Worm (Caenorhabditis elegans) whole organism, L1 larva: ENCODE results near the gene ZK637.15.

Experiments
- C34B4.2 ChIP-seq: sonication (generic microtip); optimal IDR thresholded peaks from 2 replicates; lab custom pipeline; 2017; ENCODE audit warnings: mild to moderate bottlenecking, missing genetic modification characterization, missing compliant biosample characterization
- ama-1 ChIP-seq: fragments of 150-350 bp; optimal IDR thresholded peaks from 2 replicates; lab custom pipeline; 2014
- ceh-82 ChIP-seq, 3 experiments: fragments of 150-350 bp in 1 of 3; sonication (generic microtip) in 2 of 3; optimal IDR thresholded peaks; 2 replicates each; lab custom pipeline; 2014 to 2017; ENCODE audit warnings: missing biosample characterization in 3 of 3, missing genetic modification characterization in 3 of 3
- ceh-90 ChIP-seq: sonication (generic microtip); optimal IDR thresholded peaks from 2 replicates; lab custom pipeline; 2016; ENCODE audit warnings: missing genetic modification characterization, missing compliant biosample characterization
- dpl-1 ChIP-seq, 3 experiments: fragments of 150-350 bp in 2 of 3; sonication (generic microtip) in 1 of 3; optimal IDR thresholded peaks; 2 replicates each; lab custom pipeline; 2014 to 2017; ENCODE audit warnings: missing biosample characterization in 3 of 3, missing genetic modification characterization in 3 of 3, missing genetic modification reagents in 3 of 3
- dsc-1 ChIP-seq: sonication (generic microtip); optimal IDR thresholded peaks from 2 replicates; lab custom pipeline; 2016; ENCODE audit warnings: mild to moderate bottlenecking, missing genetic modification characterization, missing compliant biosample characterization
- efl-1 ChIP-seq, 4 experiments: fragments of 150-350 bp; optimal IDR thresholded peaks in 3 of 4; peaks in 1 of 4; 1 replicate in 1 of 4; 2 replicates in 3 of 4; lab custom pipeline; 2014; ENCODE audit warnings: missing biosample characterization in 2 of 4, missing genetic modification characterization in 2 of 4, missing genetic modification reagents in 2 of 4
- egl-13 ChIP-seq: sonication (generic microtip); optimal IDR thresholded peaks from 2 replicates; lab custom pipeline; 2016; ENCODE audit warnings: missing genotype, missing genetic modification reagents, missing genetic modification characterization, missing compliant biosample characterization
- elt-3 ChIP-seq, 6 experiments: fragments of 150-350 bp in 1 of 6; sonication (generic microtip); optimal IDR thresholded peaks; 2 replicates each; lab custom pipeline; 2017 to 2018; ENCODE audit warnings: missing biosample characterization in 6 of 6, missing genetic modification characterization in 6 of 6, inconsistent platforms in 1 of 6
- fkh-10 ChIP-seq: sonication (generic microtip); optimal IDR thresholded peaks from 2 replicates; lab custom pipeline; 2017; ENCODE audit warnings: missing biosample characterization, missing genetic modification reagents, missing genetic modification characterization
- fkh-4 ChIP-seq: sonication (generic microtip); optimal IDR thresholded peaks from 2 replicates; lab custom pipeline; 2016; ENCODE audit warnings: missing compliant biosample characterization, missing genetic modification characterization, borderline replicate concordance
- fkh-8 ChIP-seq: sonication (generic microtip); optimal IDR thresholded peaks from 2 replicates; lab custom pipeline; 2016; ENCODE audit warnings: mild to moderate bottlenecking, missing genetic modification characterization, missing compliant biosample characterization
- irx-1 ChIP-seq: sonication (generic microtip); optimal IDR thresholded peaks from 2 replicates; lab custom pipeline; 2016; ENCODE audit warnings: missing genetic modification characterization, missing compliant biosample characterization
- lin-13 ChIP-seq: fragments of 150-350 bp; optimal IDR thresholded peaks from 2 replicates; lab custom pipeline; 2014; ENCODE audit warnings: missing biosample characterization, missing genetic modification reagents, missing genetic modification characterization
- lin-14 ChIP-seq: fragments of 200-800 bp; sonication (Bioruptor generic); optimal IDR thresholded peaks from 2 replicates; lab custom pipeline; 2018; ENCODE audit warnings: mild to moderate bottlenecking, missing genetic modification characterization, moderate library complexity, missing compliant biosample characterization
- lin-35 ChIP-seq, 2 experiments: fragments of 150-350 bp; optimal IDR thresholded peaks; 2 replicates each; lab custom pipeline; 2014; ENCODE audit warnings: missing biosample characterization in 2 of 2, missing genetic modification characterization in 2 of 2, missing genetic modification reagents in 2 of 2
- lsy-2 ChIP-seq, 2 experiments: fragments of 150-350 bp; optimal IDR thresholded peaks; 2 replicates each; lab custom pipeline; 2014; ENCODE audit warnings: missing biosample characterization in 2 of 2, missing genetic modification characterization in 2 of 2
- mef-2 ChIP-seq: fragments of 150-350 bp; optimal IDR thresholded peaks from 2 replicates; lab custom pipeline; 2014; ENCODE audit warnings: missing biosample characterization, missing genetic modification characterization
- mep-1 ChIP-seq: fragments of 150-350 bp; optimal IDR thresholded peaks from 2 replicates; lab custom pipeline; 2014; ENCODE audit warnings: missing biosample characterization, missing genetic modification characterization
- nhr-237 ChIP-seq: fragments of 150-350 bp; optimal IDR thresholded peaks from 2 replicates; lab custom pipeline; 2014; ENCODE audit warnings: missing biosample characterization, missing genetic modification characterization
- nhr-47 ChIP-seq: sonication (generic microtip); optimal IDR thresholded peaks from 2 replicates; lab custom pipeline; 2016; ENCODE audit warnings: mild to moderate bottlenecking, missing genetic modification characterization, moderate library complexity, missing compliant biosample characterization
- nhr-71 ChIP-seq: sonication (generic microtip); optimal IDR thresholded peaks from 2 replicates; lab custom pipeline; 2016; ENCODE audit warnings: mild to moderate bottlenecking, missing genetic modification characterization, moderate library complexity, missing compliant biosample characterization
- nhr-90 ChIP-seq: sonication (generic microtip); optimal IDR thresholded peaks from 2 replicates; lab custom pipeline; 2016; ENCODE audit warnings: mild to moderate bottlenecking, missing genetic modification characterization, missing compliant biosample characterization; ENCODE audit not compliant: poor library complexity
- pax-3 ChIP-seq: fragments of 200-800 bp; sonication (Bioruptor generic); optimal IDR thresholded peaks from 2 replicates; lab custom pipeline; 2018; ENCODE audit warnings: mild to moderate bottlenecking, missing genetic modification characterization, moderate library complexity, missing compliant biosample characterization
- pqm-1 ChIP-seq: sonication (generic microtip); optimal IDR thresholded peaks from 3 replicates; lab custom pipeline; 2017; ENCODE audit warnings: missing biosample characterization, missing genetic modification characterization
- snu-23 ChIP-seq: sonication (generic microtip); optimal IDR thresholded peaks from 2 replicates; lab custom pipeline; 2016; ENCODE audit warnings: missing genetic modification characterization, missing compliant biosample characterization
- sup-37 ChIP-seq: fragments of 200-800 bp; sonication (Bioruptor generic); optimal IDR thresholded peaks from 2 replicates; lab custom pipeline; 2018; ENCODE audit warnings: mild to moderate bottlenecking, missing genetic modification characterization, missing compliant biosample characterization
- swsn-7 ChIP-seq: sonication (generic microtip); optimal IDR thresholded peaks from 2 replicates; lab custom pipeline; 2016; ENCODE audit warnings: missing genetic modification characterization, missing compliant biosample characterization
- tbx-2 ChIP-seq: sonication (generic microtip); optimal IDR thresholded peaks from 2 replicates; lab custom pipeline; 2016; ENCODE audit warnings: missing genetic modification characterization, missing compliant biosample characterization
- unc-130 ChIP-seq: fragments of 150-350 bp; optimal IDR thresholded peaks from 2 replicates; lab custom pipeline; 2017; ENCODE audit warnings: missing biosample characterization, missing genetic modification characterization, inconsistent platforms
- unc-86 ChIP-seq: sonication (generic microtip); optimal IDR thresholded peaks from 2 replicates; lab custom pipeline; 2016; ENCODE audit warnings: missing genetic modification characterization, missing compliant biosample characterization
- unc-98 ChIP-seq: fragments of 200-800 bp; sonication (Bioruptor generic); IDR thresholded peaks from 2 replicates; pipeline ENCODE4 v1.3.6; 2022; ENCODE audit warnings: missing genetic modification characterization, missing compliant biosample characterization
- xbp-1 ChIP-seq: sonication (generic microtip); optimal IDR thresholded peaks from 2 replicates; lab custom pipeline; 2016; ENCODE audit warnings: missing genetic modification characterization, missing compliant biosample characterization
- ztf-11 ChIP-seq, 2 experiments: sonication (generic microtip); optimal IDR thresholded peaks; 2 replicates each; lab custom pipeline; 2016 to 2017; ENCODE audit warnings: missing genetic modification characterization in 2 of 2, missing biosample characterization in 1 of 2, missing compliant biosample characterization in 1 of 2
- ztf-4 ChIP-seq: fragments of 150-350 bp; optimal IDR thresholded peaks from 2 replicates; lab custom pipeline; 2014; ENCODE audit warnings: missing biosample characterization, missing genetic modification characterization

Gene ZK637.15

DNA sequence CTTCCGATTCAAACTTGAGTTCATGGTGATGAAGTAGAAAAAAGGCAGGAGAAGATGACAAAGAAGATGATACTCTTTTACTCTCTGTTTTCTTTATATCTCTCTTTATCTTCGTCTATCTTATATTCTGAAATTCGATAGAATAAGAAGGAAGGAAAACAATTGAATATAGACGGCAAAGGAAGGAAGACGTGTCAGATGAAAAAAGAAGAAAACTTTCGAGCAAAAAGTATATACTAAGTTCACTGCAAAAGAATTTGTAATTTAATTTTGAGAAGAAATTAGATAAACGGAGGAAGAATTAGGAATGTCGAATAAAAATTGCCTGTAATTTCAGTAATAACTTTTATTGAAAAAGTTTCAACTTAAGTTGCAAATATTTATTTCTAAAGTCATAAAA lies 42.9 kb upstream of the ZK637.15 start, which contains the start of gene K01F9.2:
TSS of gene K01F9.2 (minus strand) at position 127 of the 400 bp plus-strand sequence.
- TF ChIP-seq nhr-47 (tag; lab: Kevin White, UChicago) (no peak), ztf-11 (tag; optimal IDR thresholded peaks at IDR 0.05; lab: Kevin White, UChicago) (no peak), snu-23 (GFP tag; lab: Kevin White, UChicago) (no peak), fkh-10 (peak; percentile 93), sup-37 (GFP tag; lab: Kevin White, UChicago) (no peak), ztf-4 (tag; lab: Kevin White, UChicago) (no peak), nhr-90 (tag; lab: Kevin White, UChicago) (no peak), C34B4.2 (tag; lab: Kevin White, UChicago) (no peak), lin-14 (GFP tag; lab: Kevin White, UChicago) (peak; percentile 49), ceh-90 (tag; lab: Kevin White, UChicago) (no peak), fkh-4 (tag; lab: Kevin White, UChicago) (no peak), nhr-237 (tag; lab: Kevin White, UChicago) (no peak)
- TF ChIP-seq, all 84 proteins: peak for 2

DNA sequence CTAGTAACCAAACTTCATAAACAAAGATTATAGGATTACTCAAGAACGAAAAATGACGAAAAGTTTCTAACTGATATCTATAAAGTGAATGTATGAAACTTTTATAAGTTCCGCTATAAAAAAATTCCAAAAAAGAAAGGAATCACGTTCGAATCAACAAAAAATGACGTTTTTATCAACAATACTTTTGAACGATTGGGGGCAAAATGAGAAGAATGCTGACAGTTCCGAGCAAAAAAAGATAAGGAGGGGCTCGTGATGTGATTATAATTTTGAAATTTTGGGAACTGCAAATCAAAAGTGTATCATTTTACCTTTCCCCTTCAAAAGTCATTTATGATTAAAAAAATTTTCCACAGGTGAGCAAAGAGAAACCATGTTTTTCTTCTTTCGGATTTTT lies 40.9 kb upstream of the ZK637.15 start:
- TF ChIP-seq xbp-1 (tag; lab: Kevin White, UChicago) (no peak), unc-86 (tag; lab: Kevin White, UChicago) (no peak), ama-1 (lab: Kevin White, UChicago) (no peak), lsy-2 (tag; optimal IDR thresholded peaks at IDR 0.05; lab: Kevin White, UChicago) (no peak)

DNA sequence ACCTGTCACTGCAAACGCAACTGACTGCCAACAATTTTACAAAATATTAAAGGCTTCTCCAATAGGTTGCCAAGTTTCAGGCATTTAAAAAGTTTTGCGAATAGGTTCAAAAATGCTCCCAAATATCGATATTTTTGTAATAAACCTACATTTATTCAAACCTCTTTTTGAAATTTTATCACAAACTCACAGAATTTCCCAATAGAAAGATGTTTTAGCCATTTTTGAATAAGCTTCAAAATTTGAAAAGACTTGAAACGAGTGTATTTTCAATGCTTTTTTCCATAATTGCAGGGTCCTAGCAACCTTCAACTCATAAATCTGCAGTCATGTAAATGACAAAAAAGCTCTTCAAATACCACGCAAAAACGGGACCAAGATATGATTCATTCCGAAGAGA lies 37.6 kb upstream of the ZK637.15 start:
- no peak for TF ChIP-seq mef-2 (tag; lab: Kevin White, UChicago)
- no peak for TF ChIP-seq ceh-90 (tag; lab: Kevin White, UChicago)
- no peak for TF ChIP-seq pqm-1 (tag; lab: Kevin White, UChicago)
- TF ChIP-seq unc-130 (tag; lab: Kevin White, UChicago), result no peak
- no peak for TF ChIP-seq unc-98 (GFP tag; lab: Robert Waterston, UW)

DNA sequence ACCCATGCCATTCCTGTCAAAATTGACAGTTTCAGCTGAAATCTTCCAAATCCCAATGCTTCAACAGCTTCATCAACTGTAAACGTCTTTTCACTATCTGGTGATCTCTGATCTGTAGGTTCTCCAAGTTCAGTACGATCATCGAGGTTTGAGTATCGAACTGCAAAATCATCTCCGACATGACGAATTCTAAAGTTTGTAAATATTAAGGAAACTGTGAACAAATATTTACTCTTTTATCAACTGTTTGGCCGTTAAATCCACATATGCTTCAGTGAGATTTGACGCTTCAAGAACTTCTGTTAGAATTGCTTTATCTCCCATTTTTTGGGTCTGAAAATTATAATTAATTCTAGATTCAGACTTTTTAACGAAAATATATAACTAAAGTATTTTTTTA lies 34.7 kb upstream of the ZK637.15 start, which contains the start of gene svop-1:
TSS of gene svop-1 (minus strand) at position 339 of the 400 bp plus-strand sequence.
- no peak for TF ChIP-seq lin-13 (GFP tag; lab: Kevin White, UChicago)
- no peak for TF ChIP-seq efl-1 (optimal IDR thresholded peaks at IDR 0.05; lab: Kevin White, UChicago)
- peak in 1 of 2 experiments; percentile 63 for TF ChIP-seq efl-1 (GFP tag; optimal IDR thresholded peaks at IDR 0.05 in 1 of 2; lab: Kevin White, UChicago)

DNA sequence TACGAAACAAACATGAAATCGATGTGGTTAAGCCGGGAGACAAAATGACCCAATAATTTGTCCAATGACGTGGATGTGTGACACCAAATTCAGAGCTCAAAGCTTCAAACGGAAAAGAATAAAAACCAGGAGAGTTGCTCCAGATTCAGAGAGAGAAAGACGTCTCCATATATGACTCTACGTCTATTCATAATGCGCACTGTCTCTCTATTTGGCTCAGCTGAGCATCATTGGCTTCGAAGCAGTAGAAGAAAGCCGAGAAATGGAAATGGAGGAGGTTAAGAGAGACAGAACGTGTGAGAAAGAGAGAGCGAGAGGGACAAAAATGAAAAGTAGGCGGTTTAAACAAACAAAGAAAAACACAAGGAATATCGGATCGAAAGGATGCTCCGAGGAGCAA lies 33.6 kb upstream of the ZK637.15 start:
- TF ChIP-seq fkh-8 (tag; lab: Kevin White, UChicago) (peak; percentile 61), swsn-7 (tag; lab: Kevin White, UChicago) (peak; percentile 20), lin-14 (GFP tag; lab: Kevin White, UChicago) (peak; percentile 71), tbx-2 (tag; lab: Kevin White, UChicago) (no peak), nhr-71 (tag; lab: Kevin White, UChicago) (peak; percentile 16), nhr-47 (tag; lab: Kevin White, UChicago) (peak; percentile 20), elt-3 (tag; optimal IDR thresholded peaks at IDR 0.05; lab: Kevin White, UChicago) (no peak), efl-1 (optimal IDR thresholded peaks at IDR 0.05; lab: Kevin White, UChicago) (peak; percentile 1 to 26), efl-1 (GFP tag; optimal IDR thresholded peaks at IDR 0.05 in 1 of 2; lab: Kevin White, UChicago) (no peak), dsc-1 (tag; lab: Kevin White, UChicago) (peak; percentile 40), egl-13 (tag; lab: Kevin White, UChicago) (peak; percentile 15), lin-35 (GFP tag; optimal IDR thresholded peaks at IDR 0.05; lab: Kevin White, UChicago) (peak in 1 of 2 experiments; percentile 5), pax-3 (tag; lab: Kevin White, UChicago) (no peak), irx-1 (no peak), dpl-1 (GFP tag; optimal IDR thresholded peaks at IDR 0.05; lab: Kevin White, UChicago) (peak in 1 of 3 experiments; percentile 26), unc-86 (tag; lab: Kevin White, UChicago) (peak; percentile 16), lsy-2 (tag; optimal IDR thresholded peaks at IDR 0.05; lab: Kevin White, UChicago) (peak in 1 of 2 experiments; percentile 42), ceh-82 (tag; optimal IDR thresholded peaks at IDR 0.05; lab: Kevin White, UChicago) (peak in 1 of 3 experiments; percentile 5), mep-1 (tag; lab: Kevin White, UChicago) (peak; percentile 22)
- TF ChIP-seq, all 84 proteins: peak for 14
